Fruit fly (Drosophila melanogaster) whole organism, larva: Measurements from ENCODE around the gene Sugb.

ENCODE experiments used
- noc ChIP-seq: fragments of 200-800 bp; sonication (Bioruptor generic); optimal IDR thresholded peaks from 3 replicates; lab custom pipeline; 2019; ENCODE audit warnings: missing biosample characterization, mild to moderate bottlenecking, missing genetic modification characterization, moderate library complexity

Gene Sugb

DNA sequence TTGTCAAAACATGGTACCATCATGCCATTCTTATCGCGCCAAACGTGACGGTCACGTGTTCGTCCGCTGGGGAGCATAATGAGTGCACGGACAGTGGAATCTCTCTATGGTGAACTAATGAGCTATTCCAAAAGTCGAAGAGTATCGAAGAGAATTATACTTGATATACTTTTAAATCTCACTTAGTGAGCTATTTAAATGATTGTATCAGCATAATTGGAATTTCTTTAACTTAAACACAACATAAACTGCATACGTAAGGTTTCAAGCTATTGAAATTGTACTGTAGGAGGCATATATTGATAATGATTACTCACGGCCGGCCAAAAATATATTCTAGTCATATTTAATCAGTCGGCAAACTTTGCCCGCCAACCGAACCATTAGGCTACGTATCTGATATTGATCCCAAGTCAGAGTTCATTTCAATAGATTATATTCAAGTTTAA, 37.7 kb downstream of the Sugb start:
- TF ChIP-seq noc (tag; lab: Kevin White, UChicago), result peak; percentile 83

- no peak for TF ChIP-seq noc (tag; lab: Kevin White, UChicago)
Observed at dm6 chr3L:11728147-11728546, 44.4 kb downstream of the Sugb start, which contains the start of gene sunn. TSS of gene sunn (plus strand) at chr3L:11728348.

dm6 chr3L:11731841-11732240, 48.1 kb downstream of the Sugb start, which contains the start of gene CG32087:
TSS of gene CG32087 (plus strand) at chr3L:11732141.
- TF ChIP-seq noc (tag; lab: Kevin White, UChicago), result no peak
